Worm (Caenorhabditis elegans) whole organism, young adult: ENCODE data around the gene str-158.
A peak's percentile ranks its signal among the peaks of the same experiment; 100 is the strongest.

Experiments used
- Y53G8AR.9 ChIP-seq: fragments of 200-800 bp; sonication (Bioruptor generic); conservative IDR thresholded peaks from 2 replicates; pipeline ENCODE4 v1.3.6; 2022; ENCODE audit warnings: missing genetic modification reagents, missing genetic modification characterization, missing compliant biosample characterization
- ama-1 ChIP-seq, 3 experiments: fragments of 150-350 bp in 1 of 3; sonication (generic microtip) in 2 of 3; optimal IDR thresholded peaks; 2 replicates each; lab custom pipeline; 2014 to 2018; ENCODE audit warnings: missing biosample characterization in 2 of 3, missing genetic modification characterization in 2 of 3, missing genetic modification reagents in 2 of 3
- bed-2 ChIP-seq: fragments of 200-800 bp; sonication (Bioruptor generic); IDR thresholded peaks from 2 replicates; pipeline ENCODE4 v1.3.6; 2022; ENCODE audit warnings: missing genetic modification reagents, missing genetic modification characterization, missing compliant biosample characterization
- ceh-40 ChIP-seq: fragments of 200-800 bp; sonication (Bioruptor generic); IDR thresholded peaks from 2 replicates; pipeline ENCODE4 v1.3.6; 2022; ENCODE audit warnings: missing genetic modification characterization, missing compliant biosample characterization
- dpff-1 ChIP-seq: sonication (generic microtip); optimal IDR thresholded peaks from 2 replicates; lab custom pipeline; 2017; ENCODE audit warnings: mild to moderate bottlenecking, missing genetic modification characterization, missing compliant biosample characterization
- pbrm-1 ChIP-seq: fragments of 200-800 bp; sonication (Bioruptor generic); IDR thresholded peaks from 2 replicates; pipeline ENCODE4 v1.3.6; 2022; ENCODE audit warnings: missing genetic modification reagents, missing genetic modification characterization, missing compliant biosample characterization
- ztf-25 ChIP-seq: fragments of 200-800 bp; sonication (Bioruptor generic); IDR thresholded peaks from 2 replicates; pipeline ENCODE4 v1.3.6; 2022; ENCODE audit warnings: missing genetic modification reagents, missing genetic modification characterization, missing compliant biosample characterization
- ztf-26 ChIP-seq: sonication (generic microtip); optimal IDR thresholded peaks from 2 replicates; lab custom pipeline; 2017; ENCODE audit warnings: missing genetic modification characterization, missing compliant biosample characterization

DNA sequence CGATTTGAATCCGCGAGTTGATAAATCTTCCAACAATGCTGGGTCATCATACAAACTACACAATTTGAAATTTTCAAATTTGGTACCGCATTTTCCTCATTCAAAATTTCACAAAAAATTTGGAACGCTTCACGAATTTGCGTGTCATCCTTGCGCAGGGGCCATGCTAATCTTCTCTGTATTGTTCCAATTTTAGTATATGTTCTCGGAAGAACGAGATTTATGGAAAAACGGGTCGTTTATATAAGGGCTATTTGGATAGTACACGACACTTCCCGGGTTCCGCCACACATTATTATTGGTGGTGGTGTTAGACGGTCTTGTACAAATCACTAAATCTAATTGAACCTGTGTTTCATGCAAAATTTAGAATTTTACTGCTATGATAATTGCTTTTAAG lies 32.4 kb upstream of the str-158 start:
- TF ChIP-seq ztf-26 (no peak), bed-2 (no peak), Y53G8AR.9 (GFP tag; lab: Robert Waterston, UW) (no peak), dpff-1 (tag; lab: Kevin White, UChicago) (no peak), pbrm-1 (GFP tag; lab: Robert Waterston, UW) (no peak), ama-1 (optimal IDR thresholded peaks at IDR 0.05; lab: Kevin White, UChicago) (no peak), ama-1 (GFP tag; optimal IDR thresholded peaks at IDR 0.05; lab: Kevin White, UChicago) (no peak), ceh-40 (no peak), ztf-25 (GFP tag; lab: Robert Waterston, UW) (0 out of 2 replicates have a peak, but pooled peaks have one; percentile 50)
